Worm (Caenorhabditis elegans): ENCODE results near the gene itr-1.

The itr-1 gene

DNA sequence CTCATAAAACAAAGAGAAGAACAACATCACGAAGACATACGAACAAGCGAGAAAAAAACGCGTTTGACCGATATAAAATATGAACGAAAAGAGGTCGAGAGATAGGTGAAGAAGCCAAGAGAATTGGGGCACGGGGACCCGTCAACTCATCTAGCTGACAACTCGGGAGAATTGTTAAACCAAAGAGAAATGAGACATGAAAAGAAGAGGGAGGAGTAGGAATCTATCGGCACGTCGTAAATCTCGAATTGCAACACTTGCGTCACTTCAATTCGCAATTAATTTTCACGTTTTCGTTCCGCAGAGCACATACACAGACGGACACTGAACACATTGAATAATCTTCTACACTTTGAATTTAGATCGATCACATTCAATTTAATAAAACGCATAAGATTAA, 48.6 kb downstream of the itr-1 start:
- TF ChIP-seq chd-7 (tag; optimal IDR thresholded peaks at IDR 0.05): no peak

DNA sequence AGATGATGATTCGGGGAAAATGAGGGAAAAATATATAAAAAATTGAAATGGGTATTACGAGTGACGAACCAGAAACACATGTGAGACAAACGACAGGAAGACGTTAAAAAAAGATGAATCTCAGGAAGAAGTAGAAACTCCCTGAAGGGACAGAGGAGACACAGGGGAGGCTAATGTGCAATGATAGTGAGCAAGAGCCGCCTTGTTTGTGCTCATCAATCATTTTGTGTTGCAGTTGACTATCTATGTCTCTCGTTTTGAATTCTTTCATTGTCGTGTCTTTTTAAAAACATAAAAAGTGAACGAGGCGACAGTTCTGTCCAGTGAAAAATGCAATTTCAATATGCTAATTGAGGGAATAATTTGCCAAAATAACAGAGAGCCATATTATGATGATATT, 49.9 kb downstream of the itr-1 start:
- TF ChIP-seq aptf-3 (GFP tag; IDR thresholded peaks at IDR 0.05) (no peak), snpc-4 (GFP tag; optimal IDR thresholded peaks at IDR 0.05) (no peak), snpc-4 (tag; optimal IDR thresholded peaks at IDR 0.05) (no peak), attf-5 (GFP tag; optimal IDR thresholded peaks at IDR 0.05) (no peak), cebp-1 (GFP tag; IDR thresholded peaks at IDR 0.05) (no peak), cebp-1 (tag; optimal IDR thresholded peaks at IDR 0.05) (no peak), ztf-3 (GFP tag; optimal IDR thresholded peaks at IDR 0.05) (no peak), F55B11.4 (tag; optimal IDR thresholded peaks at IDR 0.05; ENCODE audit: borderline replicate concordance, insufficient read depth) (no peak)

DNA sequence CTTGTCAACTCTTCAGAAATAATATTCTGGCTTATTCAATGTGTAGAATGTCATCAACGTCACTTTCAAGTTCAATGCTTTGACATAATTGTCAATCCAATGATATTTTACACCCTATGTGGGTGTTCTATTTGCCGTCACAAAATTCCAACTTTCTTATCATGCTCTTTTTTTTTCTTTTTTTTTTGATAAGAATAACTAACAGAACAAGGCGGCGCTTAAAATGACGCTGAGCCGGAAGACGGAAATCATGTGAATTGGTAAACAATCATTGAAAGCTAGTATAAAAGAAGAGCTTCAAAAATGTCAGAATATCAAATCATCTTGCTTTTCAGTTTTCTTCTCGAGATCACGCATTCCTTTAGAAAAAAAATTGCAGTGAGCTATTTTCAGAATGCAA, 51.4 kb downstream of the itr-1 start, which contains the start of gene C50F7.5:
Gene C50F7.5, plus strand, starts transcription at position 395 of the 400 bp plus-strand sequence.
- TF ChIP-seq snpc-1.3 (tag; optimal IDR thresholded peaks at IDR 0.05; ENCODE audit: insufficient read depth) (no peak), nhr-80 (tag; optimal IDR thresholded peaks at IDR 0.05) (peak; percentile 26)

DNA sequence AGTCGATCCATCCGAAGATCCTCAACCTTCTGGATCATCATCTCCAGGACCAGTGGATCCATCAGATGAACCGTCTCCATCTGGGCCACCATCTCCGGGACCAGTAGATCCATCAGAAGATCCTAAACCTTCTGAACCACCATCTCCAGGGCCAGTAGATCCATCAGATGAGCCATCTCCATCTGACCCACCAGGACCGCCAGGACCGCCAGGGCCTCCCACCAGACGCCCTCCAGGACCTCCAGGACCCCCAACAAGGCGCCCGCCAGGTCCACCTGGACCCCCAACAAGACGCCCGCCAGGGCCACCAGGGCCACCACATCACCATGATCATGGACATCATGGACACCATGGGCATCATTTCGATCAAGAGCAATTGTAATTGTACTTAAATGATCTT, 52.3 kb downstream of the itr-1 start:
- TF ChIP-seq egrh-3 (GFP tag; IDR thresholded peaks at IDR 0.05): peak; percentile 86; the same call in 1 of the 2 replicates
- TF ChIP-seq zfh-2 (GFP tag; conservative IDR thresholded peaks at IDR 0.05): peak; percentile 88
- no peak for TF ChIP-seq hrde-1 (tag; optimal IDR thresholded peaks at IDR 0.05; ENCODE audit: borderline replicate concordance)

DNA sequence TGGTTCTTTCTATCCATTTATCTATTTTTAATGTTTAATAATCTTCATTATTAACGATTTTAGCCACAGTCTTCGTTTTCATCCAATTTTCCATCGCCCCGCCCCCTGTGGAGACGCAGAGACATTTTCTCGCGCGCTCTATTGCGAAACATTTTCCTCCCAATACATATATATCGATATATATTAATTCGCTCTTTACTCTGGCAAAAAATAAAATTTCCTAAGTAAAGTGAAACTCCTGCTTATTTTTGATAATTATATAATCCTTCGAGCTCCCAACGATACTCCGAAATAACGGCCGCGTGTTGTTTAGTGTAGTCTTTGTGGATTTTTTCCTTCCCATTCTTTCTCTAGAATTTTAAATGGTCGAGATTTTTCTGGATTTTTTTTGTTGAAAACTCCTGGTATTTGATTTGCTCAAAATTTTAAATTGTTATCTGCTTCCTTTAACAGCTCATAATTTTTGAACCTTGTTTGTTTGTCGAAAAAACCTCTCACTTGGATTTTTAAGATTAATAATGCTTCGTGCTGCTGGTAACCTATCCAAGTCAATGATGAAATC, 53.5 kb downstream of the itr-1 start, which contains the start of gene sucg-1:
Gene sucg-1, plus strand, starts transcription at position 512 of the 562 bp plus-strand sequence.
- no peak for TF ChIP-seq B0261.1 (tag; optimal IDR thresholded peaks at IDR 0.05)
- TF ChIP-seq hmg-20 (GFP tag; IDR thresholded peaks at IDR 0.05): no peak
- no peak for TF ChIP-seq ztf-18 (tag; optimal IDR thresholded peaks at IDR 0.05)
- TF ChIP-seq Y95B8A.8 (GFP tag; IDR thresholded peaks at IDR 0.05): no peak
- no peak for TF ChIP-seq egl-44 (GFP tag; IDR thresholded peaks at IDR 0.05)
- peak; percentile 84 for TF ChIP-seq cebp-1 (GFP tag; IDR thresholded peaks at IDR 0.05)
- TF ChIP-seq cebp-1 (tag; optimal IDR thresholded peaks at IDR 0.05): peak; percentile 91
- TF ChIP-seq attf-3 (GFP tag; conservative IDR thresholded peaks at IDR 0.05): peak; percentile 79
- TF ChIP-seq hmg-1.2 (GFP tag; IDR thresholded peaks at IDR 0.05): peak; percentile 37; the same call in 1 of the 2 replicates

DNA sequence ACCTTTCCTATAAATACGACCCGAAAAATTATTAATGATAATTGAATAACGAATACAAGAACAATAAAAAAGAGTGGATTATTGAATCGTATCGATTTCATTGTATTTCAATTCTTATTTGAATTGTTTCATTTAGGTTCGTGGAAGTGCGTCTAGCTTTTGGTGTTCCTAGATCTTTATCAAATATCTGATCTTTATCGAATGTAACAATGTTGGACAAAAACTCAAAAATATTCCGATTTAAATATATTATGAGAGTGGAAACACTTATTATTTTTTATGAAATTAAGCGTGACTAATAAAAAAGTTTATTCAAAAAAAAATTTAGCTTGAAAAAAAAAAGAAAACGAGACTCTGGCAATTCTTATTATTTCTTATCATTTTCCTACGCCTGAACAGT, 57.0 kb downstream of the itr-1 start, which contains the start of the genes C50F7.9 and C50F7.3:
Gene C50F7.9, minus strand, starts transcription at position 101 of the 400 bp plus-strand sequence.
Gene C50F7.3, plus strand, starts transcription at position 370 of the 400 bp plus-strand sequence.
- TF ChIP-seq bed-1 (GFP tag; IDR thresholded peaks at IDR 0.05): no peak
- no peak for TF ChIP-seq nhr-120 (GFP tag; IDR thresholded peaks at IDR 0.05)
- TF ChIP-seq tlf-1 (GFP tag; optimal IDR thresholded peaks at IDR 0.05): no peak
- TF ChIP-seq nfyb-1 (GFP tag; IDR thresholded peaks at IDR 0.05): no peak
- no peak for TF ChIP-seq atf-7 (tag; optimal IDR thresholded peaks at IDR 0.05)
- TF ChIP-seq F52B5.7 (tag; optimal IDR thresholded peaks at IDR 0.05): no peak
- TF ChIP-seq rpc-1 (optimal IDR thresholded peaks at IDR 0.05): no peak
- TF ChIP-seq rpc-1 (tag; optimal IDR thresholded peaks at IDR 0.05): no peak
- TF ChIP-seq lin-40 (tag; optimal IDR thresholded peaks at IDR 0.05): no peak
- no peak for TF ChIP-seq Y67H2A.10 (GFP tag; conservative IDR thresholded peaks at IDR 0.05)
- TF ChIP-seq hmg-1.2 (GFP tag; IDR thresholded peaks at IDR 0.05): no peak
- TF ChIP-seq lag-1 (GFP tag; IDR thresholded peaks at IDR 0.05): no peak
- TF ChIP-seq nhr-80 (tag; optimal IDR thresholded peaks at IDR 0.05): no peak
- no peak for TF ChIP-seq lir-1 (GFP tag; conservative IDR thresholded peaks at IDR 0.05)
- no peak for TF ChIP-seq lin-35 (GFP tag; optimal IDR thresholded peaks at IDR 0.05)
- no peak for TF ChIP-seq nhr-27 (tag; optimal IDR thresholded peaks at IDR 0.05)
- TF ChIP-seq fkh-3 (tag; optimal IDR thresholded peaks at IDR 0.05): no peak
- no peak for TF ChIP-seq F57C9.4 (tag; optimal IDR thresholded peaks at IDR 0.05)
- TF ChIP-seq nhr-90 (tag; optimal IDR thresholded peaks at IDR 0.05): no peak
